Fruit fly (Drosophila melanogaster) whole organism, wandering third instar larva: Measurements from ENCODE around the gene ppk28.

Experiments
- CG32264 ChIP-seq: fragments of 200-800 bp; sonication (Bioruptor generic); optimal IDR thresholded peaks from 2 replicates; lab custom pipeline; 2016; ENCODE audit warnings: missing biosample characterization, missing genetic modification characterization
- CG9705 ChIP-seq: fragments of 200-800 bp; sonication (Bioruptor generic); optimal IDR thresholded peaks from 2 replicates; lab custom pipeline; 2018; ENCODE audit warnings: missing biosample characterization, mild to moderate bottlenecking, missing genetic modification characterization
- CrebA ChIP-seq: fragments of 200-800 bp; sonication (Bioruptor generic); optimal IDR thresholded peaks from 2 replicates; lab custom pipeline; 2016; ENCODE audit warnings: missing biosample characterization, mild to moderate bottlenecking, missing genetic modification characterization, borderline replicate concordance
- Dif ChIP-seq: fragments of 200-275, 200-300 bp; sonication (Bioruptor generic); optimal IDR thresholded peaks from 2 replicates; lab custom pipeline; 2018; ENCODE audit warnings: missing biosample characterization, missing genetic modification characterization; ENCODE audit not compliant: partially characterized antibody
- HLH106 ChIP-seq: fragments of 200-800 bp; optimal IDR thresholded peaks from 3 replicates; lab custom pipeline; 2019; ENCODE audit warnings: missing biosample characterization, mild to moderate bottlenecking, missing genetic modification characterization, moderate library complexity
- Hnf4 ChIP-seq: fragments of 200-800 bp; sonication (Bioruptor generic); optimal IDR thresholded peaks from 2 replicates; lab custom pipeline; 2016; ENCODE audit warnings: missing biosample characterization, mild to moderate bottlenecking, missing genetic modification characterization
- Hr78 ChIP-seq: fragments of >200 bp; optimal IDR thresholded peaks from 2 replicates; lab custom pipeline; 2017; ENCODE audit warnings: missing biosample characterization, missing genetic modification characterization
- Hr83 ChIP-seq: fragments of 200-300 bp; sonication (Bioruptor generic); optimal IDR thresholded peaks from 2 replicates; lab custom pipeline; 2016; ENCODE audit warnings: missing biosample characterization, mild to moderate bottlenecking, missing genetic modification characterization, moderate library complexity; ENCODE audit not compliant: poor library complexity, severe bottlenecking
- Jra ChIP-seq: sonication (Bioruptor generic); optimal IDR thresholded peaks from 2 replicates; lab custom pipeline; 2016; ENCODE audit warnings: missing biosample characterization, missing genetic modification characterization
- Mio ChIP-seq: sonication (Bioruptor generic); optimal IDR thresholded peaks from 2 replicates; lab custom pipeline; 2016; ENCODE audit warnings: missing biosample characterization, missing genetic modification characterization
- Myc ChIP-seq: fragments of >200 bp; optimal IDR thresholded peaks from 2 replicates; lab custom pipeline; 2017
- N ChIP-seq: fragments of >200 bp; optimal IDR thresholded peaks from 2 replicates; lab custom pipeline; 2018; ENCODE audit warnings: missing biosample characterization, missing external identifiers, missing genetic modification characterization
- Rel ChIP-seq, 2 experiments: fragments of 200-800 bp; sonication (Bioruptor generic) in 1 of 2; optimal IDR thresholded peaks; 2 replicates in 1 of 2; 3 replicates in 1 of 2; lab custom pipeline; 2016 to 2019; ENCODE audit warnings: mild to moderate bottlenecking in 2 of 2, missing biosample characterization in 2 of 2, missing genetic modification characterization in 2 of 2, moderate library complexity in 1 of 2
- Vsx2 ChIP-seq: fragments of 200-300, 225-300 bp; sonication (Bioruptor generic); optimal IDR thresholded peaks from 2 replicates; lab custom pipeline; 2018; ENCODE audit warnings: missing biosample characterization, missing genetic modification characterization; ENCODE audit not compliant: partially characterized antibody
- dl ChIP-seq, 2 experiments: fragments of 175-275, 200-275 bp in 1 of 2; fragments of 200-275 bp in 1 of 2; sonication (Bioruptor generic); optimal IDR thresholded peaks; lab custom pipeline; 2018; ENCODE audit warnings: mild to moderate bottlenecking in 2 of 2, missing biosample characterization in 2 of 2, missing genetic modification characterization in 2 of 2, moderate library complexity in 2 of 2; ENCODE audit not compliant: partially characterized antibody in 2 of 2, insufficient read depth in 1 of 2
- foxo ChIP-seq, 2 experiments: fragments of 200-800 bp; sonication (Bioruptor generic); optimal IDR thresholded peaks; 2 replicates in 1 of 2; 3 replicates in 1 of 2; lab custom pipeline; 2016 to 2017; ENCODE audit warnings: missing biosample characterization in 2 of 2, missing genetic modification characterization in 2 of 2
- h ChIP-seq: fragments of 200-800 bp; sonication (Bioruptor generic); optimal IDR thresholded peaks from 3 replicates; lab custom pipeline; 2016; ENCODE audit warnings: missing biosample characterization, mild to moderate bottlenecking, missing genetic modification characterization
- jim ChIP-seq: fragments of 175-275, 200-325 bp; sonication (Bioruptor generic); optimal IDR thresholded peaks from 2 replicates; lab custom pipeline; 2016; ENCODE audit warnings: missing biosample characterization, mild to moderate bottlenecking, missing genetic modification characterization
- lola ChIP-seq: fragments of >200 bp; optimal IDR thresholded peaks from 2 replicates; lab custom pipeline; 2017; ENCODE audit warnings: missing biosample characterization, missing genetic modification characterization
- pan ChIP-seq: fragments of >200 bp; optimal IDR thresholded peaks from 2 replicates; lab custom pipeline; 2017
- rgr ChIP-seq: fragments of 200-800 bp; sonication (Bioruptor generic); optimal IDR thresholded peaks from 3 replicates; lab custom pipeline; 2016; ENCODE audit warnings: missing biosample characterization, mild to moderate bottlenecking, missing genetic modification characterization
- sage ChIP-seq: fragments of 200-800 bp; sonication (Bioruptor generic); optimal IDR thresholded peaks from 2 replicates; lab custom pipeline; 2016; ENCODE audit warnings: missing biosample characterization, mild to moderate bottlenecking, missing genetic modification characterization
- sv ChIP-seq: fragments of 200-800 bp; sonication (Bioruptor generic); optimal IDR thresholded peaks from 3 replicates; lab custom pipeline; 2016; ENCODE audit warnings: missing biosample characterization, missing genetic modification characterization
- usp ChIP-seq: fragments of >200 bp; optimal IDR thresholded peaks from 2 replicates; lab custom pipeline; 2017; ENCODE audit warnings: missing biosample characterization, missing genetic modification characterization

ppk28 gene

DNA sequence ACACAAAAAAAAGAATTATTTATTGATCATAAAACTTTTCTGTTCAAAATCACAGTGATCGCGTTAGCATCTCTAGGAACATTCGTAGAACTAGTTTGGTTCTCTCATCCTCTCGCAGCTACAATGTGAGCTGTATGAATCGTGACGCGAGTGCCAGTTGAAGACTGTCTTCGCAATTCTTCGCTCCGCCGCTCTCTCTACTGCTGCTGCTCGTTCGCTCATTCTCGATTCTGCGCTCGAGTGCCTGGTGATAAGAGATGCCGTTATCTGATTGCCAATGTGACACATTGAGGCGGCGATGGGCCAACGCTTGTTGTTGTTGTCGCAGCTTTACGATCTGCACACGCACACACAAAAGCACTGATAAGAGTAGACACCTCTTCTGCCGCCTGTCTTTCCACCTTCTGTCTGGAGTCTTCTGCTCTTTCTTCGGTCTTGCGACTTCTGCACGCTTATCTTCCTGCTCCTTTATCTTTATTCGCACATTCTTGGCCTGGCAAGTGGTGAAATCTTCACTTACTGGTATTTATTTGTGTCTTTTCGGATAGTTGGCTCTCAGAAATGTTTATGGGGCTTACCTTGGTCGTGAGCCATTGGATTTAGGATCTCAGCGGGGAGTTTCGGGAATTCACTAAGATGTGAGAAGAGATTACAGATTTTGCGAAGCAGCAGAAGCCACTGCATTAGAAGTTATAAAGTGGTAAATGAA is 30.4 kb downstream of the ppk28 start:
- TF ChIP-seq Rel (GFP tag; optimal IDR thresholded peaks at IDR 0.05; lab: Kevin White, UChicago): no peak
- TF ChIP-seq Rel (tag; optimal IDR thresholded peaks at IDR 0.05; lab: Kevin White, UChicago): peak; percentile 55
- TF ChIP-seq h (GFP tag; lab: Kevin White, UChicago): no peak
- no peak for TF ChIP-seq CG32264 (GFP tag; lab: Kevin White, UChicago)
- TF ChIP-seq CrebA (GFP tag; lab: Kevin White, UChicago): no peak
- TF ChIP-seq Mio (GFP tag; lab: Kevin White, UChicago): no peak
- peak; percentile 62 for TF ChIP-seq Vsx2 (GFP tag; lab: Kevin White, UChicago)
- TF ChIP-seq dl (GFP tag; optimal IDR thresholded peaks at IDR 0.05; lab: Kevin White, UChicago; ENCODE audit: insufficient read depth in 1 of 2, partially characterized antibody in 2 of 2): peak in 1 of 2 experiments; percentile 82
- no peak for TF ChIP-seq N (GFP tag; lab: Kevin White, UChicago)
- TF ChIP-seq Dif (GFP tag; lab: Kevin White, UChicago): peak; percentile 74
- no peak for TF ChIP-seq jim (GFP tag; lab: Kevin White, UChicago)
- no peak for TF ChIP-seq pan (lab: Kevin White, UChicago)
- peak; percentile 7 for TF ChIP-seq Hr83 (GFP tag; lab: Kevin White, UChicago)

DNA sequence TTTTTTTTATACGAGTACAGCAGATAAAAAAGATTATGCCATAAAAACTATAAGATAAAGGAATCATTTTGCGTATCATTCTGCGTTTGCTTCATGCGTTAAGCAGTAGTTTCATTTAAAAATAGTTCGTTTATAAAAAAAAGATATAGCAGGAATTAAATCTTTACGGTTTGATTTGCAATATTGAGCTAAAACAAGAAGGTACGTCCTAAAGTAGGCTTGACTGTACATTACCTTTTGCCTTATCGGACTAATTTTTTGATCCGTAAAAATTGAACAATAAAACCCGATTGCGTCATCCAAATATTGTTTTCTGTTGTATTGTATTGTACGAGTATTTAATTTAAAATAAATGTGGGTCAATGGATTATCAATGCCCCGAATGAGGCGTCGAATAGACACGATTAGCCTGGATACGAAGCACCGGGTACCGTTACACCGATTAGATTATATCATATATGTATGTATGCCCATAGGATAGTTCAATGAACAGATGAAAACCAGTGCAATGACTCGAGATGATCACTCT is 31.0 kb downstream of the ppk28 start:
- TF ChIP-seq Hr78 (GFP tag; lab: Kevin White, UChicago): no peak
- TF ChIP-seq Vsx2 (GFP tag; lab: Kevin White, UChicago): no peak
- no peak for TF ChIP-seq rgr (GFP tag; lab: Kevin White, UChicago)
- TF ChIP-seq Rel (GFP tag; optimal IDR thresholded peaks at IDR 0.05; lab: Kevin White, UChicago): no peak
- no peak for TF ChIP-seq Rel (tag; optimal IDR thresholded peaks at IDR 0.05; lab: Kevin White, UChicago)
- TF ChIP-seq Hnf4: no peak
- no peak for TF ChIP-seq HLH106 (tag; lab: Kevin White, UChicago)

- no peak for TF ChIP-seq Rel (GFP tag; optimal IDR thresholded peaks at IDR 0.05; lab: Kevin White, UChicago)
- peak; percentile 91 for TF ChIP-seq Rel (tag; optimal IDR thresholded peaks at IDR 0.05; lab: Kevin White, UChicago)
- no peak for TF ChIP-seq Hr83 (GFP tag; lab: Kevin White, UChicago)
- TF ChIP-seq CrebA (GFP tag; lab: Kevin White, UChicago): no peak
- no peak for TF ChIP-seq sage
- TF ChIP-seq, all 38 proteins: peak for 1
These were observed 31.8 kb downstream of the ppk28 start for dm6 chrX:16837588-16838178.

DNA sequence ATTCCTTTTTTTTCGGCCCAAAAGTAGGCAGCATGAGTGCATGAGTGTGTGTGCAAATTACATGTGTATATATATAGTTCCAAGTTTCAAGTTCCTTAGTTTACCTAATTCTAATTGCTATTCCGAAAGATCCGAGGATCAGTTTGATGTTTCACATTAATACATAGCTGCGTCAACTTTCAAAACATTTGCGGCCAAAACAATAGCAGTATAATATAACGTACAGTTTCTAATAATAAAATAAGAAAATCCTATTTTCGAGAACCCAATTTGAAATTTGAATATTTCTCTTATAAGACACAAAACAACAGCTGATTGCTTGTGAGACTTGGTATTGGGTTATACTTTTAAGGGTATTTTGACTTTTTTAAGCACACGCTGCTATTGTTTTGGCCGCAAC is 33.2 kb downstream of the ppk28 start:
- TF ChIP-seq Vsx2 (GFP tag; lab: Kevin White, UChicago) (no peak), pan (lab: Kevin White, UChicago) (no peak), N (GFP tag; lab: Kevin White, UChicago) (no peak), Hr83 (GFP tag; lab: Kevin White, UChicago) (no peak), Hr78 (GFP tag; lab: Kevin White, UChicago) (no peak), usp (GFP tag; lab: Kevin White, UChicago) (no peak), lola (no peak), CG32264 (GFP tag; lab: Kevin White, UChicago) (no peak), foxo (GFP tag; optimal IDR thresholded peaks at IDR 0.05; lab: Kevin White, UChicago) (no peak), Jra (GFP tag; lab: Kevin White, UChicago) (no peak), sv (GFP tag; lab: Kevin White, UChicago) (no peak), Myc (lab: Kevin White, UChicago) (no peak)

DNA sequence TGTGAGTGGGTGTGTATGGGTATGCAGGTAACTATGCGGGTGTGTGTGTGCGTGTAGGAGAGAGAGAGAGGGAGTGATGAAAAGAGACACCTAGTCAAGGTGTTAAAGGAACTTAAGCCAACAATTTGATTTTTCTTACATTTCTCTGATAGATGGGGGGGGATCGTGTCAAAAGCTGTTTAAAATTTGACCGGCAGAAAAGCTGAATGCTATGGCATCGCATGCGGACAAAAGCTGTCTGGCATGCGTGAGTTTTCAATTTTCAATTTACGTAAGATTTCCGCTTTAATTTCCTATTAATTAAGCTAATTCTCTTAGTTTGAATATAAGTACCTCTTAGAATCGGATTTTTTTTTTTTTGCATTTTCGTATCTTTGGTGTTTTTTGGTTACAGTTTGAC is 34.0 kb downstream of the ppk28 start:
- no peak for TF ChIP-seq CG9705
- peak; percentile 82 for TF ChIP-seq Vsx2 (GFP tag; lab: Kevin White, UChicago)
- peak; percentile 98 for TF ChIP-seq Dif (GFP tag; lab: Kevin White, UChicago)
- peak; percentile 58 to 83 for TF ChIP-seq dl (GFP tag; optimal IDR thresholded peaks at IDR 0.05; lab: Kevin White, UChicago; ENCODE audit: insufficient read depth in 1 of 2, partially characterized antibody in 2 of 2)
